Fruit fly (Drosophila melanogaster) whole organism, embryonic: ENCODE measurements around the gene CG7149.

ENCODE experiments used
- Ada2b ChIP-seq: fragments of 200-800 bp; sonication (Bioruptor generic); IDR thresholded peaks from 2 replicates; pipeline ENCODE4 v1.3.6; 2022; ENCODE audit warnings: missing biosample characterization, missing genetic modification characterization
- Adf1 ChIP-seq: fragments of 200-800 bp; sonication (Bioruptor generic); IDR thresholded peaks from 2 replicates; pipeline ENCODE4 v1.3.6; 2022; ENCODE audit warnings: missing biosample characterization, missing genetic modification characterization
- Aef1 ChIP-seq: fragments of 200-800 bp; sonication (Bioruptor generic); IDR thresholded peaks from 3 replicates; pipeline ENCODE4 v1.3.6; 2022; ENCODE audit warnings: missing biosample characterization, missing genetic modification characterization
- Antp ChIP-seq: fragments of 200-800 bp; sonication (Bioruptor generic); optimal IDR thresholded peaks from 3 replicates; lab custom pipeline; 2016; ENCODE audit warnings: missing biosample characterization, missing genetic modification characterization
- CG10274 ChIP-seq: fragments of 200-800 bp; sonication (Bioruptor generic); optimal IDR thresholded peaks from 3 replicates; lab custom pipeline; 2017; ENCODE audit warnings: missing biosample characterization, mild to moderate bottlenecking, missing genetic modification characterization
- CG10321 ChIP-seq: fragments of 200-800 bp; sonication (Bioruptor generic); IDR thresholded peaks from 2 replicates; pipeline ENCODE4 v1.3.6; 2022; ENCODE audit warnings: missing biosample characterization, missing genetic modification characterization
- CG11723 ChIP-seq: fragments of 200-800 bp; sonication (Bioruptor generic); optimal IDR thresholded peaks from 2 replicates; lab custom pipeline; 2017; ENCODE audit warnings: missing biosample characterization, mild to moderate bottlenecking, missing genetic modification characterization
- CG13296 ChIP-seq: fragments of 200-800 bp; sonication (Bioruptor generic); optimal IDR thresholded peaks from 3 replicates; lab custom pipeline; 2018; ENCODE audit warnings: missing biosample characterization, mild to moderate bottlenecking, missing genetic modification characterization
- CG14860 ChIP-seq: fragments of 200-800 bp; sonication (Bioruptor generic); IDR thresholded peaks from 3 replicates; pipeline ENCODE4 v1.3.6; 2022; ENCODE audit warnings: missing biosample characterization, missing genetic modification characterization; ENCODE audit not compliant: partially characterized antibody
- CG15269 ChIP-seq: fragments of 200-800 bp; sonication (Bioruptor generic); optimal IDR thresholded peaks from 2 replicates; lab custom pipeline; 2018; ENCODE audit warnings: missing biosample characterization, mild to moderate bottlenecking, missing genetic modification characterization, moderate library complexity
- CG1603 ChIP-seq: fragments of 200-800 bp; sonication (Bioruptor generic); optimal IDR thresholded peaks from 2 replicates; lab custom pipeline; 2019; ENCODE audit warnings: missing biosample characterization, mild to moderate bottlenecking, missing genetic modification characterization, moderate library complexity
- CG17359 ChIP-seq: fragments of 200-800 bp; sonication (Bioruptor generic); optimal IDR thresholded peaks from 3 replicates; lab custom pipeline; 2018; ENCODE audit warnings: missing biosample characterization, mild to moderate bottlenecking, missing genetic modification characterization, moderate library complexity
- CG1792 ChIP-seq: fragments of 200-800 bp; sonication (Bioruptor generic); optimal IDR thresholded peaks from 2 replicates; lab custom pipeline; 2016; ENCODE audit warnings: missing biosample characterization, missing genetic modification characterization
- CG30431 ChIP-seq: fragments of 200-800 bp; sonication (Bioruptor generic); optimal IDR thresholded peaks from 2 replicates; lab custom pipeline; 2017; ENCODE audit warnings: missing biosample characterization, missing genetic modification characterization
- CG31388 ChIP-seq: fragments of 200-800 bp; sonication (Bioruptor generic); optimal IDR thresholded peaks from 2 replicates; lab custom pipeline; 2016; ENCODE audit warnings: missing biosample characterization, missing genetic modification characterization
- CG6654 ChIP-seq: fragments of 200-800 bp; sonication (Bioruptor generic); optimal IDR thresholded peaks from 2 replicates; lab custom pipeline; 2017; ENCODE audit warnings: missing biosample characterization, mild to moderate bottlenecking, missing genetic modification characterization
- CG6791 ChIP-seq: fragments of 200-800 bp; sonication (Bioruptor generic); IDR thresholded peaks from 3 replicates; pipeline ENCODE4 v1.3.6; 2022; ENCODE audit warnings: missing biosample characterization, missing genetic modification characterization; ENCODE audit not compliant: partially characterized antibody
- CG7839 ChIP-seq: fragments of 200-800 bp; sonication (Bioruptor generic); optimal IDR thresholded peaks from 3 replicates; lab custom pipeline; 2018; ENCODE audit warnings: missing biosample characterization, mild to moderate bottlenecking, missing genetic modification characterization, moderate library complexity
- CG8089 ChIP-seq: fragments of 200-800 bp; sonication (Bioruptor generic); optimal IDR thresholded peaks from 3 replicates; lab custom pipeline; 2016; ENCODE audit warnings: missing biosample characterization, missing genetic modification characterization
- CG8478 ChIP-seq: fragments of >200 bp; optimal IDR thresholded peaks from 2 replicates; lab custom pipeline; 2018
- CrebB ChIP-seq: fragments of 200-800 bp; sonication (Bioruptor generic); optimal IDR thresholded peaks from 3 replicates; lab custom pipeline; 2018; ENCODE audit warnings: missing biosample characterization, mild to moderate bottlenecking, missing genetic modification characterization
- Dbx ChIP-seq: fragments of 200-800 bp; sonication (Bioruptor generic); IDR thresholded peaks from 3 replicates; pipeline ENCODE4 v1.3.6; 2022; ENCODE audit warnings: missing biosample characterization, missing genetic modification characterization
- Dp ChIP-seq: fragments of 200-800 bp; sonication (Bioruptor generic); optimal IDR thresholded peaks from 2 replicates; lab custom pipeline; 2018; ENCODE audit warnings: missing biosample characterization, mild to moderate bottlenecking, missing genetic modification characterization, moderate library complexity
- Fer2 ChIP-seq: fragments of 200-800 bp; sonication (Bioruptor generic); optimal IDR thresholded peaks from 2 replicates; lab custom pipeline; 2018; ENCODE audit warnings: missing biosample characterization, mild to moderate bottlenecking, missing genetic modification characterization, moderate library complexity
- HmgD ChIP-seq: fragments of 200-800 bp; sonication (Bioruptor generic); optimal IDR thresholded peaks from 3 replicates; lab custom pipeline; 2016; ENCODE audit warnings: missing biosample characterization, missing genetic modification characterization
- HmgZ ChIP-seq: fragments of 200-800 bp; sonication (Bioruptor generic); optimal IDR thresholded peaks from 2 replicates; lab custom pipeline; 2018; ENCODE audit warnings: missing biosample characterization, mild to moderate bottlenecking, missing genetic modification characterization
- MESR4 ChIP-seq: fragments of 200-800 bp; sonication (Bioruptor generic); optimal IDR thresholded peaks from 2 replicates; lab custom pipeline; 2018; ENCODE audit warnings: missing biosample characterization, mild to moderate bottlenecking, missing genetic modification characterization, moderate library complexity
- Med ChIP-seq: fragments of 200-800 bp; sonication (Bioruptor generic); peaks from one replicate; lab custom pipeline; 2016; ENCODE audit warnings: missing biosample characterization, missing genetic modification characterization, mild to moderate bottlenecking, inconsistent platforms, moderate library complexity
- Meics ChIP-seq: fragments of 200-800 bp; sonication (Bioruptor generic); optimal IDR thresholded peaks from 2 replicates; lab custom pipeline; 2017; ENCODE audit warnings: missing biosample characterization, mild to moderate bottlenecking, missing genetic modification characterization
- NK7.1 ChIP-seq: fragments of 200-800 bp; sonication (Bioruptor generic); optimal IDR thresholded peaks from 3 replicates; lab custom pipeline; 2016; ENCODE audit warnings: missing biosample characterization, missing genetic modification characterization
- Ptx1 ChIP-seq: fragments of 200-800 bp; sonication (Bioruptor generic); IDR thresholded peaks from 2 replicates; pipeline ENCODE4 v1.3.6; 2022; ENCODE audit warnings: missing biosample characterization, missing genetic modification characterization
- Rx ChIP-seq: fragments of 200-800 bp; sonication (Bioruptor generic); IDR thresholded peaks from 2 replicates; pipeline ENCODE4 v1.3.6; 2022; ENCODE audit warnings: missing biosample characterization, missing genetic modification characterization
- Six4 ChIP-seq: fragments of 200-800 bp; sonication (Bioruptor generic); optimal IDR thresholded peaks from 2 replicates; lab custom pipeline; 2016; ENCODE audit warnings: missing biosample characterization, missing genetic modification characterization
- al ChIP-seq: fragments of 200-800 bp; sonication (Bioruptor generic); IDR thresholded peaks from 2 replicates; pipeline ENCODE4 v1.3.6; 2022; ENCODE audit warnings: missing biosample characterization, missing genetic modification characterization
- bcd ChIP-seq: fragments of 200-800 bp; sonication (Bioruptor generic); optimal IDR thresholded peaks from 2 replicates; lab custom pipeline; 2017; ENCODE audit warnings: missing biosample characterization, mild to moderate bottlenecking, missing genetic modification characterization
- bigmax ChIP-seq: fragments of 200-800 bp; sonication (Bioruptor generic); optimal IDR thresholded peaks from 2 replicates; lab custom pipeline; 2018; ENCODE audit warnings: missing biosample characterization, mild to moderate bottlenecking, missing genetic modification characterization
- da ChIP-seq: fragments of 200-800 bp; sonication (Bioruptor generic); optimal IDR thresholded peaks from 2 replicates; lab custom pipeline; 2016; ENCODE audit warnings: missing biosample characterization, missing genetic modification characterization
- disco-r ChIP-seq: fragments of 200-800 bp; sonication (Bioruptor generic); optimal IDR thresholded peaks from 2 replicates; lab custom pipeline; 2016; ENCODE audit warnings: missing biosample characterization, missing genetic modification characterization
- dpn ChIP-seq, 2 experiments: fragments of 200-800 bp; sonication (Bioruptor generic); optimal IDR thresholded peaks; 3 replicates each; lab custom pipeline; 2016; ENCODE audit warnings: missing biosample characterization in 2 of 2, missing genetic modification characterization in 2 of 2
- eve ChIP-seq, 2 experiments: fragments of >200 bp; optimal IDR thresholded peaks; 2 replicates each; lab custom pipeline; 2017; ENCODE audit warnings: missing biosample characterization in 2 of 2, missing genetic modification characterization in 2 of 2
- gem ChIP-seq: fragments of 200-800 bp; sonication (Bioruptor generic); optimal IDR thresholded peaks from 2 replicates; lab custom pipeline; 2019; ENCODE audit warnings: missing biosample characterization, mild to moderate bottlenecking, missing genetic modification characterization, moderate library complexity
- ham ChIP-seq: fragments of 200-800 bp; sonication (Bioruptor generic); IDR thresholded peaks from 2 replicates; pipeline ENCODE4 v1.3.6; 2022; ENCODE audit warnings: missing biosample characterization, missing genetic modification characterization
- hb ChIP-seq: fragments of 200-800 bp; sonication (Bioruptor generic); IDR thresholded peaks from 3 replicates; pipeline ENCODE4 v1.3.6; 2022; ENCODE audit warnings: missing biosample characterization, missing genetic modification characterization; ENCODE audit not compliant: partially characterized antibody
- lab ChIP-seq: fragments of 200-800 bp; sonication (Bioruptor generic); optimal IDR thresholded peaks from 3 replicates; lab custom pipeline; 2017; ENCODE audit warnings: missing biosample characterization, missing genetic modification characterization, mild to moderate bottlenecking, moderate library complexity, missing genetic modification reagents
- lmd ChIP-seq: fragments of 200-800 bp; sonication (Bioruptor generic); IDR thresholded peaks from 2 replicates; pipeline ENCODE4 v1.3.6; 2022; ENCODE audit warnings: missing biosample characterization, missing genetic modification characterization
- pnt ChIP-seq: fragments of 200-800 bp; sonication (Bioruptor generic); optimal IDR thresholded peaks from 3 replicates; lab custom pipeline; 2016; ENCODE audit warnings: missing biosample characterization, missing genetic modification characterization
- scrt ChIP-seq: fragments of 200-800 bp; sonication (Bioruptor generic); optimal IDR thresholded peaks from 2 replicates; lab custom pipeline; 2018; ENCODE audit warnings: missing biosample characterization, mild to moderate bottlenecking, missing genetic modification characterization, moderate library complexity
- so ChIP-seq: fragments of 200-800 bp; sonication (Bioruptor generic); IDR thresholded peaks from 3 replicates; pipeline ENCODE4 v1.3.6; 2022; ENCODE audit warnings: missing biosample characterization, missing genetic modification characterization
- sr ChIP-seq: fragments of 200-800 bp; sonication (Bioruptor generic); IDR thresholded peaks from 3 replicates; pipeline ENCODE4 v1.3.6; 2022; ENCODE audit warnings: missing biosample characterization, missing genetic modification characterization
- stwl ChIP-seq: fragments of 200-800 bp; sonication (Bioruptor generic); optimal IDR thresholded peaks from 3 replicates; lab custom pipeline; 2018; ENCODE audit warnings: missing biosample characterization, mild to moderate bottlenecking, missing genetic modification characterization, moderate library complexity
- tll ChIP-seq, 2 experiments: fragments of 200-800 bp in 1 of 2; fragments of >200 bp in 1 of 2; sonication (Bioruptor generic) in 1 of 2; optimal IDR thresholded peaks; 2 replicates each; lab custom pipeline; 2017 to 2019; ENCODE audit warnings: missing biosample characterization in 2 of 2, missing genetic modification characterization in 2 of 2, mild to moderate bottlenecking in 1 of 2, moderate library complexity in 1 of 2
- twi ChIP-seq: fragments of 200-800 bp; optimal IDR thresholded peaks from 2 replicates; lab custom pipeline; 2019; ENCODE audit warnings: missing biosample characterization, mild to moderate bottlenecking, missing genetic modification characterization, moderate library complexity

CG7149 gene

DNA sequence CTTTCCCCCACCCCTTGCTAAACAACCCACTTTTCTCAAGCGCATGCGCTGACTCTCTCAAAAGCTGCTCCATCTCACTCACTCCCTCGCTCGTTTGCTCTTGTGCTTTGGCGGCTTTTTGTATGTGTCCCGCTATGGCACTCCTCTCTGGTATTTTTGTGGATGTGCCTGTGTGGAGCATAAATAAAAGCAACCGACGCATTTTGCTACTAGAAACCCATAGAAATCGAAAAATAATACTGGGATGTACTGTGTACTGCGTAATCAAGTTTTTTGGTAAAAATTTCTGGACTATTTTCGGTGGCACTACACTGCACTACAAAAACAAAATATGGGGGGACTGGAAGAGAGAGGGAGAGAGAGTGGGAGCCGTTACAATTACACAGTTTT, 19.3 kb upstream of the CG7149 start (continued):
- TF ChIP-seq Six4 (GFP tag; lab: Kevin White, UChicago) (no peak), CG15269 (tag; lab: Kevin White, UChicago) (no peak), CG1603 (tag; lab: Kevin White, UChicago) (no peak), bcd (GFP tag; lab: Kevin White, UChicago) (no peak), CG8089 (GFP tag; lab: Kevin White, UChicago) (no peak), CrebB (tag; lab: Kevin White, UChicago) (no peak), disco-r (GFP tag; lab: Kevin White, UChicago) (no peak), NK7.1 (GFP tag; lab: Kevin White, UChicago) (no peak), CG7839 (tag; lab: Kevin White, UChicago) (no peak), al (GFP tag; lab: Robert Waterston, UW) (no peak), Antp (GFP tag; lab: Kevin White, UChicago) (no peak), Dbx (peak; percentile 62; the same call in 2 of the 3 replicates), tll (GFP tag; optimal IDR thresholded peaks at IDR 0.05; lab: Kevin White, UChicago) (no peak), Adf1 (GFP tag; lab: Robert Waterston, UW) (peak; percentile 74), CG13296 (GFP tag; lab: Kevin White, UChicago) (no peak), scrt (GFP tag; lab: Kevin White, UChicago) (no peak), CG11723 (GFP tag; lab: Kevin White, UChicago) (no peak), eve (GFP tag; optimal IDR thresholded peaks at IDR 0.05; lab: Kevin White, UChicago) (no peak), CG10321 (GFP tag; lab: Robert Waterston, UW) (no peak), ham (GFP tag; lab: Robert Waterston, UW) (no peak), Ada2b (GFP tag; lab: Robert Waterston, UW) (no peak), HmgD (GFP tag; lab: Kevin White, UChicago) (peak; percentile 61), Med (GFP tag; lab: Kevin White, UChicago) (peak; percentile 91), lmd (GFP tag; lab: Robert Waterston, UW) (no peak), stwl (no peak), CG6654 (GFP tag; lab: Kevin White, UChicago) (no peak), MESR4 (GFP tag; lab: Kevin White, UChicago) (peak; percentile 18), Ptx1 (GFP tag; lab: Robert Waterston, UW) (0 out of 2 replicates have a peak, but pooled peaks have one; percentile 7), sr (peak; percentile 26; the same call in 1 of the 3 replicates), CG30431 (GFP tag; lab: Kevin White, UChicago) (no peak), CG31388 (no peak), so (GFP tag; lab: Robert Waterston, UW) (no peak), Aef1 (GFP tag; lab: Robert Waterston, UW) (no peak), CG8478 (lab: Kevin White, UChicago) (no peak), bigmax (GFP tag; lab: Kevin White, UChicago) (no peak), CG6791 (GFP tag; lab: Robert Waterston, UW) (0 out of 3 replicates have a peak, but pooled peaks have one; percentile 32), Rx (GFP tag; lab: Robert Waterston, UW) (no peak), CG10274 (no peak), hb (no peak), HmgZ (peak; percentile 69), CG17359 (tag; lab: Kevin White, UChicago) (no peak), Meics (GFP tag; lab: Kevin White, UChicago) (peak; percentile 25), Fer2 (tag; lab: Kevin White, UChicago) (no peak), gem (tag; lab: Kevin White, UChicago) (no peak), CG1792 (no peak), lab (GFP tag; lab: Kevin White, UChicago) (peak; percentile 46), CG14860 (GFP tag; lab: Robert Waterston, UW) (no peak), da (GFP tag; lab: Kevin White, UChicago) (no peak), Dp (GFP tag; lab: Kevin White, UChicago) (peak; percentile 38), pnt (GFP tag; lab: Kevin White, UChicago) (no peak), twi (no peak), dpn (GFP tag; optimal IDR thresholded peaks at IDR 0.05; lab: Kevin White, UChicago) (no peak)
